Worm (Caenorhabditis elegans): ENCODE results near the gene T24E12.2.

DNA sequence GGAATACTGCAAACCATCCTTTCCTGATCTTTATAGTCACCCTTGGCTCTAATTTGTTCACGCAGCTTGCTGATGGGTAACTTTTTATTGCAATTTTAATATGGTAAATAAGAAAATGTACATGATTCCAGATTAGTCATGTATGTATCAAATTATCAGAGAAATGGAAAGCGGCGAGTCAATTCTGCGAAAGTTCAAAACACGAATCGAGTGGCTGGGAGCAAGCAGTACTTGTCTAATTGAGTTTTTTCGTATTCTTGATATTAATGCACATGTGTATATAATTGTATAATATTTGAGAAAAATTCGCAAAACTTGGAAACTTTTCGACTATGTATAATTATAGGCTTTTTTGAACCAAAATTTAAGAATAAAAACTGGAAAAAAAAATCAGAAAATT is 23.7 kb upstream of the T24E12.2 start, which contains the start of gene T24E12.12:
- no peak for TF ChIP-seq ceh-88 (GFP tag; IDR thresholded peaks at IDR 0.05)
- no peak for TF ChIP-seq sptf-1 (tag; optimal IDR thresholded peaks at IDR 0.05)
- TF ChIP-seq ama-1 (optimal IDR thresholded peaks at IDR 0.05): no peak
- no peak for TF ChIP-seq elt-3 (tag; optimal IDR thresholded peaks at IDR 0.05)
- no peak for TF ChIP-seq swsn-7 (tag; optimal IDR thresholded peaks at IDR 0.05)
- no peak for TF ChIP-seq aly-2 (tag; optimal IDR thresholded peaks at IDR 0.05)
- TF ChIP-seq nhr-76 (tag; optimal IDR thresholded peaks at IDR 0.05): no peak
- TF ChIP-seq dpl-1 (GFP tag; optimal IDR thresholded peaks at IDR 0.05): no peak
- no peak for TF ChIP-seq grh-1 (GFP tag; IDR thresholded peaks at IDR 0.05)
